Fruit fly (Drosophila melanogaster): Measurements from ENCODE around the gene CREG.

CREG gene

DNA sequence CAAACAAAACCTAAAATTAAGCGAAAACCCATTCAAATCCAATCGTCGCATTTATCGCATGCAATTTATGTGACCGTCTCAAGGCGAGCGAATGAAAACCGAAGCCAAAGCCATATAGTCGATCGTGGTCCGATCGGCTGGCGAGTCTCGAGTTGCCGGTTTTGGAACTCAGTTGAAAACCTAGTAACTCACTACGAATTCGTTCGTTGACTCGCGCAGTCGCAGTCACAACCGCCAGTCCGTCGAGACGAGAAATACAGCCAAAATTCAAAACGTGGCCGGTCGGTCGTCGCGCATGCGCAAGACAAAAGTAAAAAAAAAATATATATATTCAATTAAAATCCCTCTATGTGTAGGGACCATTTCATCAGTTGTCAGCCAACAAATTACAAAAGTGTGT, 14.7 kb downstream of the CREG start, which contains the start of gene lute:
TSS of gene lute (plus strand) at position 203 of the 400 bp plus-strand sequence.
- TF ChIP-seq CTCF (optimal IDR thresholded peaks at IDR 0.05) (no peak), CG8478 (optimal IDR thresholded peaks at IDR 0.05) (no peak)

DNA sequence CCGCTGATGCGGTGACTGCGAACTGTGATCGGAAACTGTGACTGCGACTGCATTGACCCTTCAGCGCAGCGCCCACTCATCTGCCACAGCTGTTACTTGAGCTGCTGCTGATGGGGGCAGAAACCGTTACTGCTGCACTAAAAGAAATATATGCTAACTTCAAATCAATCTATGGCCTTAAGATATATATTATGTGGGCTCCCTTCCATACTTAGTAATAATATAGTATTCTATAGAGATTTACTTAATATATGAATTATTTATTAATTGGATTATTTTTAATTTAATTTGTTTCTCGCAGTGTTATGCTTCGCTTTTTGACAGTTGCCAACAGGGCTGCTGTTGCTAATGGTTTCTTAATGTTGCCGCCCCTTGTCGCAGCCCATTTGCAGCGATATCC, 15.4 kb downstream of the CREG start:
- TF ChIP-seq CG8478 (optimal IDR thresholded peaks at IDR 0.05) (no peak), CTCF (optimal IDR thresholded peaks at IDR 0.05) (no peak)

DNA sequence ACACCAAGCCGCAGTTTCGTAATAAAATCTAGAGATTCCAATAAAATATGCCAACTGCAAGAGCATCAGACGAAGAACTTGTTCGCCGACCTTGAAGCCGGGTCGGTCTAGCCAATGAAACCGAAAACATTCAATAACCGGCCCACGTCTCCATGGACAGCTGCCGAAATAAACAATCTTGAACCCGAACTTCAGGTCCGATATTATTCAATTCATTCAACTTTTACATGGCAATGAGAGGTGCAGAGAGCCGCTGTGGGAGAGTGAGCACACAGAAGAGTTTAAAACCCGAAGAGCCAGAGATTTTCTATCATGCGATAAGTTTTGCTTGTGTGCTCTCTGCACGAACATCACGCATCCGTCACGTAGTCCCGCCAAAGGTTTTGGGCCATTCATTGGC, 16.9 kb downstream of the CREG start:
- no peak for TF ChIP-seq CG8478 (optimal IDR thresholded peaks at IDR 0.05)
- no peak for TF ChIP-seq CTCF (optimal IDR thresholded peaks at IDR 0.05)

DNA sequence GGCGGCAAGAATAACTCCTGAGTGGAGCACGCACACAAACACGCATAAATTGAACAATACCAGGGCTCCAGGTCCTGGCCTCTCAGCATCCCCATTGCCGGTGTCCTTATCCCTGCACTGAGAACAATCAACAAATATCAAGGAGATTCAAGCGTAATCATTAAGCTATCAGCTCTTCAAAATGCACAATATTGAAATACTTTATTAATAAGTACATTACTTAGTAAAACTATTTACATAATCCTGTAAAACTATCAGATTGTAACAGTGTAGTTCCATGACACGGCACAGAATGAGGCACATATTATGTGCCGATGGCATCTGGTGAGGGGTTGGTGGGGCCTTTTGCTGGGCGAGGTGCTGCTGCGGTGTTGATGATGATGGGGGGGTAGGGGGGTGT, 23.3 kb downstream of the CREG start:
- TF ChIP-seq CG8478 (optimal IDR thresholded peaks at IDR 0.05) (no peak), CTCF (optimal IDR thresholded peaks at IDR 0.05) (no peak)

DNA sequence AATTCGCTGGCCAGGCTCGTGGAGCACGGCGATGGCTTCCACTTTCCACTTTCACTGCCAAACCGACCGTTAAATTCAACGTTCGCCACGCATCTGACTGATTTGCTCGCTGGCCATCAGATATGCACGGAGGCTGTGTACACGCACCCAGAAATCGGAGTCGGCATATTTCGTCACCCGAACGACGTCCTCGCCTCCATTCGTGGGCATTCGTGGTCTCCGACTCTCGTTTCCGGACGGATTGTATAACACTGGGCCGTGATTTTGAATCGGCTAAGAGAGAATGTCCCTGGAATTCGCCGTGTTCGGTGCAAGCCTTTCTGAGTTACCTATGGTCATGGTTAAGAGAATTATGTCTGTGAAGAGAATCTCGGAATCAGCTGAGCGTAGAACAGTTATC, 28.4 kb downstream of the CREG start, which contains the start of gene beat-IIa:
TSS of gene beat-IIa (minus strand) at position 97 of the 400 bp plus-strand sequence.
- TF ChIP-seq CG8478 (optimal IDR thresholded peaks at IDR 0.05) (no peak), CTCF (optimal IDR thresholded peaks at IDR 0.05) (no peak)

DNA sequence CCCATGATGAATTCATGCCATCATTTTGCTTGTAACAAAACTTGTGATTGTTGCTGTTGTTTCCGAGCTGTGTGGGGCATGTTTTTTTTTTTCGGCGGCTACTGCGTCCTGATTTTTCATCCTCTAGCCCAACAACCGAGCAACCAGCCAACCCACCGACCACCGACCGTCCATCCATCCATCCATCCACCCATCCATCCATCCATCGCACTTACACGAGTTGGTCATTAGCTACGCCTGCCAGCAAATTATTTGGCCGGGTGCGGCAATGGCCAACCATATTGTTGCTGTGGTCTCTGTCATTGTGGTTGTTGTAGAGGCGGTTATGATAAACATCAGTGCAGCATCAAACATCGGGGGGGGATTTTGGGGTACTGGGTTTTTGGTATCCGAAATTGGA, 35.1 kb downstream of the CREG start:
- TF ChIP-seq CTCF (optimal IDR thresholded peaks at IDR 0.05) (no peak), CG8478 (optimal IDR thresholded peaks at IDR 0.05) (no peak)

DNA sequence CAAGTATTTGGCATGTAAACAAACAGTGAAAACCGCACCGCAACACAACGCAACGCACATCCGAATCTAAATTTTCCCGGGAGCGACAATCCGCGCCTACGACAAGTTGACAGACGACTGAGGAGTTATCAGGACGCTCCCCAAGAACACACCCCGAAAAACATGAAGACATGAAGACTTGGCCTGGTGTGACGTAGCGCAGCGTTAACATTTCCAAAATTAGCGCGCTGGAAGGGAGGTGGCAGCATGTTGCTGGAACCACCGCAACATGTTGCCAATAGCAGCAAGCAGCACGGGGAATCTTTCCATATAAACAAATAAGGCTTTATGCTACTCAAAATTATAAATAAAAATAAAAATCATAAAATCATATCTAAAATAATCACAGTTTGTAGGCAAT, 48.2 kb downstream of the CREG start:
- TF ChIP-seq CG8478 (optimal IDR thresholded peaks at IDR 0.05) (no peak), CTCF (optimal IDR thresholded peaks at IDR 0.05) (no peak)
